Worm (Caenorhabditis elegans) whole organism, early embryonic: ENCODE measurements around the gene ZC250.5.

Source experiments
- aly-1 ChIP-seq: sonication (generic microtip); optimal IDR thresholded peaks from 2 replicates; lab custom pipeline; 2016; ENCODE audit warnings: missing genetic modification characterization, missing compliant biosample characterization
- ama-1 ChIP-seq: fragments of 150-350 bp; optimal IDR thresholded peaks from 2 replicates; lab custom pipeline; 2014
- ets-7 ChIP-seq: sonication (generic microtip); optimal IDR thresholded peaks from 2 replicates; lab custom pipeline; 2016; ENCODE audit warnings: missing genotype, missing genetic modification characterization, missing compliant biosample characterization
- flt-1 ChIP-seq: fragments of 200-800 bp; sonication (Bioruptor generic); IDR thresholded peaks from 2 replicates; pipeline ENCODE4 v1.3.6; 2022; ENCODE audit warnings: missing genetic modification characterization, missing compliant biosample characterization
- hmbx-1 ChIP-seq: sonication (generic microtip); optimal IDR thresholded peaks from 2 replicates; lab custom pipeline; 2016; ENCODE audit warnings: mild to moderate bottlenecking, missing genetic modification characterization, missing compliant biosample characterization
- hmg-4 ChIP-seq: fragments of 200-800 bp; sonication (Bioruptor generic); optimal IDR thresholded peaks from 2 replicates; lab custom pipeline; 2018; ENCODE audit warnings: mild to moderate bottlenecking, missing genetic modification characterization, missing compliant biosample characterization
- pes-1 ChIP-seq: fragments of 200-800 bp; sonication (Bioruptor generic); IDR thresholded peaks from 2 replicates; pipeline ENCODE4 v1.3.6; 2022; ENCODE audit warnings: missing genetic modification reagents, missing genetic modification characterization, missing compliant biosample characterization
- sea-1 ChIP-seq: fragments of 200-800 bp; sonication (Bioruptor generic); conservative IDR thresholded peaks from 2 replicates; pipeline ENCODE4 v1.3.6; 2022; ENCODE audit warnings: missing genetic modification characterization, missing compliant biosample characterization
- tbx-11 ChIP-seq: fragments of 200-800 bp; sonication (Bioruptor generic); IDR thresholded peaks from 2 replicates; pipeline ENCODE4 v1.3.6; 2022; ENCODE audit warnings: missing genetic modification characterization, missing compliant biosample characterization
- tbx-37 ChIP-seq: fragments of 200-800 bp; sonication (Bioruptor generic); conservative IDR thresholded peaks from 2 replicates; pipeline ENCODE4 v1.3.6; 2022; ENCODE audit warnings: missing genetic modification reagents, missing genetic modification characterization, missing compliant biosample characterization

DNA sequence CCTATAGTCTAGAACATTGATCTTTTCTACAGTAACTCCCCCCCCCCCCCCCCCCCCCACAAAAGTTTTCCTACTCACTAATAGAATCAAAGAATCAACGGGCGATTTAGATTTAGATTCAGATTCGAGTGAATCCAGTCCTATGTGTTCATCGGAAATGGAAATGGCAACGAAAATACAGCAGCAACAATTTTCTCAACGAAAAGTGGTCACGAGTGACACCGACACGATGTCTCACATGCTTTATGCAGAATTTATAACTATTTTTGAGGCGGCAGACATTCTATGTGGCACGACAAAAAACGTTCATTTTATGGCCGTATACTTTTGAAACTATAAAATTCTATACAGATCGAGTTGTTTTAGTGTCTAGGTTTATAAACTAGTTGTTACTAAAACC lies 39.6 kb downstream of the ZC250.5 start:
- TF ChIP-seq flt-1 (GFP tag; lab: Robert Waterston, UW) = no peak
- TF ChIP-seq ets-7 (tag; lab: Kevin White, UChicago) = no peak
- TF ChIP-seq pes-1 (GFP tag; lab: Robert Waterston, UW) = no peak
- TF ChIP-seq sea-1 (GFP tag; lab: Robert Waterston, UW) = no peak
- TF ChIP-seq ama-1 (lab: Kevin White, UChicago) = no peak
- no peak for TF ChIP-seq aly-1 (tag; lab: Kevin White, UChicago)
- no peak for TF ChIP-seq hmg-4
- no peak for TF ChIP-seq tbx-37 (GFP tag; lab: Robert Waterston, UW)
- no peak for TF ChIP-seq hmbx-1 (tag; lab: Kevin White, UChicago)
- TF ChIP-seq tbx-11 (GFP tag; lab: Robert Waterston, UW) = no peak
